Fruit fly (Drosophila melanogaster): ENCODE measurements around the gene dsh.

Gene dsh

DNA sequence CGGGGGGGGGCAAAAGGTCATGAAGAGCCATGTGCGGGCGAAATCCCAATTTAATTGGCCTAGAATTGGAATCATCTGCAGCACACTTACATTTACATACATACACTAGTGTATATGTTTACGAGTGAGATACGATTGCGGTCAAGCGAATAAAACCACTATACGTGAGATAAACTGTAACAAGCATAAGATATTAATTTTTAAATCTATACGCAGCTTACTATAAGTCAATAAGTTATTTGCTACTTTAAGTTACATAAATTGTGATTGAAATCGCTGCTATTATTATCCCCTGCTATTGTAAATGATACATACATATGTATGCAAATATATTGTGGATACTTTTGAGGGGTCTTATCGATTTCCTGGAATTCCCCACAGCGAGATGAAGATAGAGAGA lies 23.5 kb downstream of the dsh start (continued):
- TF ChIP-seq pnt (GFP tag; optimal IDR thresholded peaks at IDR 0.05) (no peak), CG15601 (tag; optimal IDR thresholded peaks at IDR 0.05) (no peak), CG18476 (GFP tag; optimal IDR thresholded peaks at IDR 0.05) (no peak), HmgD (GFP tag; optimal IDR thresholded peaks at IDR 0.05) (no peak), D (optimal IDR thresholded peaks at IDR 0.05) (no peak), D (GFP tag; optimal IDR thresholded peaks at IDR 0.05) (no peak), CG30020 (tag; optimal IDR thresholded peaks at IDR 0.05) (no peak), CG7928 (GFP tag; optimal IDR thresholded peaks at IDR 0.05) (no peak), CG1024 (GFP tag; IDR thresholded peaks at IDR 0.05) (no peak), Neu2 (GFP tag; optimal IDR thresholded peaks at IDR 0.05; ENCODE audit: borderline replicate concordance) (no peak), chif (GFP tag; optimal IDR thresholded peaks at IDR 0.05) (no peak), ase (GFP tag; IDR thresholded peaks at IDR 0.05) (no peak), insv (GFP tag; optimal IDR thresholded peaks at IDR 0.05) (no peak), CG31441 (GFP tag; IDR thresholded peaks at IDR 0.05) (peak; percentile 27; the same call in 1 of the 2 replicates), stc (GFP tag; IDR thresholded peaks at IDR 0.05) (no peak), MTF-1 (GFP tag; optimal IDR thresholded peaks at IDR 0.05; ENCODE audit: borderline replicate concordance) (no peak), CG2889 (GFP tag; IDR thresholded peaks at IDR 0.05) (no peak), prd (optimal IDR thresholded peaks at IDR 0.05) (no peak), prd (GFP tag; IDR thresholded peaks at IDR 0.05) (peak; percentile 55), ro (GFP tag; IDR thresholded peaks at IDR 0.05) (no peak), NC2β (GFP tag; optimal IDR thresholded peaks at IDR 0.05) (no peak), ara (GFP tag; IDR thresholded peaks at IDR 0.05) (peak; percentile 42; the same call in 1 of the 2 replicates), cwo (GFP tag; optimal IDR thresholded peaks at IDR 0.05) (peak; percentile 45), Meics (GFP tag; optimal IDR thresholded peaks at IDR 0.05) (peak; percentile 47), E2f1 (GFP tag; IDR thresholded peaks at IDR 0.05) (peak; percentile 45), Kr (GFP tag; optimal IDR thresholded peaks at IDR 0.05) (no peak), schlank (tag; optimal IDR thresholded peaks at IDR 0.05) (no peak), nerfin-2 (GFP tag; IDR thresholded peaks at IDR 0.05; ENCODE audit: partially characterized antibody) (no peak), grn (GFP tag; optimal IDR thresholded peaks at IDR 0.05) (no peak), Nf-YB (GFP tag; optimal IDR thresholded peaks at IDR 0.05) (no peak), B-H2 (GFP tag; optimal IDR thresholded peaks at IDR 0.05) (peak; percentile 62), CG31388 (GFP tag; optimal IDR thresholded peaks at IDR 0.05) (no peak), bbx (GFP tag; IDR thresholded peaks at IDR 0.05; ENCODE audit: partially characterized antibody) (no peak), Fer3 (tag; optimal IDR thresholded peaks at IDR 0.05) (peak; percentile 61), Ptx1 (GFP tag; IDR thresholded peaks at IDR 0.05) (peak; percentile 56), CG42726 (GFP tag; IDR thresholded peaks at IDR 0.05; ENCODE audit: partially characterized antibody) (no peak), CG1647 (GFP tag; optimal IDR thresholded peaks at IDR 0.05) (no peak), CG32772 (GFP tag; IDR thresholded peaks at IDR 0.05) (peak; percentile 39; the same call in 1 of the 2 replicates), h (optimal IDR thresholded peaks at IDR 0.05) (no peak), luna (GFP tag; optimal IDR thresholded peaks at IDR 0.05) (no peak), Dad (GFP tag; optimal IDR thresholded peaks at IDR 0.05) (no peak), Abd-B (GFP tag; optimal IDR thresholded peaks at IDR 0.05) (peak; percentile 23), CG16779 (GFP tag; IDR thresholded peaks at IDR 0.05) (no peak), z (GFP tag; IDR thresholded peaks at IDR 0.05) (no peak), tna (GFP tag; IDR thresholded peaks at IDR 0.05; ENCODE audit: partially characterized antibody) (no peak), mam (GFP tag; optimal IDR thresholded peaks at IDR 0.05) (peak; percentile 50), Rx (GFP tag; IDR thresholded peaks at IDR 0.05) (no peak), MESR4 (GFP tag; optimal IDR thresholded peaks at IDR 0.05) (no peak), Sin3A (optimal IDR thresholded peaks at IDR 0.05) (no peak), nom (GFP tag; optimal IDR thresholded peaks at IDR 0.05) (no peak), CHES-1-like (GFP tag; optimal IDR thresholded peaks at IDR 0.05) (no peak), Doc3 (GFP tag; IDR thresholded peaks at IDR 0.05; ENCODE audit: partially characterized antibody) (no peak), CG2202 (tag; optimal IDR thresholded peaks at IDR 0.05) (no peak)

All from whole organism, embryonic.